Fruit fly (Drosophila melanogaster): ENCODE results near the gene CG43645.

CG43645 gene

DNA sequence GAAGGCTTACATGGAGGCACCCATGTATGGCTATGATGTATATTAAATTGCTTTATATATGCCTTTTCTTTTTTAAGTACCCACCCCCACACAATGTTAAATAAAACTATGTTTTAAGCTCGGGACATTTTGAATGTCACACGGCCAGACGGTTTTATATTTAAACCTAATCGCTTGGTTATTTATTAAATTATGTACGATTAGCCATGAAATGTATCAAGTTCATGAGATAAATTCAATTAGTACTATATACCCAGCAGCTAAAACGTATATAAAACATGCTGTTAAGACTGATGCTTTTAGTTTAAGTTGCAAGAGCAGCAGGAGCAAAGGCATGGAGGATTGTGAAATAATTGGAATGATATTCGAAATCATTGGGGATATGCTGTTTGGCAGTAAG lies at the start of gene CG43645, which contains the start of gene CG43221:
CG43645 (plus strand) TSS at position 301 of the 400 bp plus-strand sequence.
CG43221 (plus strand) TSS at position 301 of the 400 bp plus-strand sequence.
- no peak for TF ChIP-seq tai (GFP tag; optimal IDR thresholded peaks at IDR 0.05)
- TF ChIP-seq jim (GFP tag; optimal IDR thresholded peaks at IDR 0.05): no peak
- TF ChIP-seq dmrt93B (GFP tag; optimal IDR thresholded peaks at IDR 0.05): no peak
- no peak for TF ChIP-seq CG9705 (GFP tag; optimal IDR thresholded peaks at IDR 0.05)
- no peak for TF ChIP-seq HLH106 (tag; optimal IDR thresholded peaks at IDR 0.05)
- no peak for TF ChIP-seq Hr78 (GFP tag; optimal IDR thresholded peaks at IDR 0.05)
- no peak for TF ChIP-seq dl (GFP tag; optimal IDR thresholded peaks at IDR 0.05; ENCODE audit: insufficient read depth in 1 of 2, partially characterized antibody in 2 of 2)
- TF ChIP-seq pan (optimal IDR thresholded peaks at IDR 0.05): no peak
- no peak for TF ChIP-seq fru (GFP tag; optimal IDR thresholded peaks at IDR 0.05)
- no peak for TF ChIP-seq psq (GFP tag; optimal IDR thresholded peaks at IDR 0.05)
- TF ChIP-seq dsf (GFP tag; optimal IDR thresholded peaks at IDR 0.05; ENCODE audit: borderline replicate concordance): no peak
- no peak for TF ChIP-seq CrebA (GFP tag; optimal IDR thresholded peaks at IDR 0.05; ENCODE audit: borderline replicate concordance)
- TF ChIP-seq sage (GFP tag; optimal IDR thresholded peaks at IDR 0.05): no peak
- no peak for TF ChIP-seq usp (GFP tag; optimal IDR thresholded peaks at IDR 0.05)
- no peak for TF ChIP-seq foxo (GFP tag; optimal IDR thresholded peaks at IDR 0.05)
- TF ChIP-seq h (GFP tag; optimal IDR thresholded peaks at IDR 0.05): no peak
- TF ChIP-seq Dfd (GFP tag; optimal IDR thresholded peaks at IDR 0.05): no peak

DNA sequence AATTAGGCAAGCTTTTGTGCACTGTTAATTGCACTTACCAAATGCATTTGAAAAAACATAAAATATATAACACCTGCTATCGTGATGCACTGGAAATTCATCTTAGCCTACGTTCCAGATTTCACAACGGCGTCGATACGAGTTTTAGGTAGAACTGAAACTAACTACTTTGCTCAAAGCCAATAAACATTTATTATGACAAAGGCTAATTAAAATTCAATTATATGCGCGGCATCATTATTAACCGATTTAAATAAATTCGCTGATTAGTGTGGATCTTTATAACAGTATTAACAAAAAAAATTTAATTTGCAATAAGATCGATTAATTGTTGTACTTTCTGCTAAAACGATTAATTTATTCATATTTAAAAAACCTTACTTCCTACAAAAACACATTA lies 49.1 kb upstream of the CG43645 start, which contains the start of gene CG33928:
CG33928 (minus strand) TSS at position 101 of the 400 bp plus-strand sequence.
- no peak for TF ChIP-seq CG32264 (GFP tag; optimal IDR thresholded peaks at IDR 0.05)
- TF ChIP-seq Dif (GFP tag; optimal IDR thresholded peaks at IDR 0.05; ENCODE audit: partially characterized antibody): no peak
- no peak for TF ChIP-seq Dfd (GFP tag; optimal IDR thresholded peaks at IDR 0.05)

DNA sequence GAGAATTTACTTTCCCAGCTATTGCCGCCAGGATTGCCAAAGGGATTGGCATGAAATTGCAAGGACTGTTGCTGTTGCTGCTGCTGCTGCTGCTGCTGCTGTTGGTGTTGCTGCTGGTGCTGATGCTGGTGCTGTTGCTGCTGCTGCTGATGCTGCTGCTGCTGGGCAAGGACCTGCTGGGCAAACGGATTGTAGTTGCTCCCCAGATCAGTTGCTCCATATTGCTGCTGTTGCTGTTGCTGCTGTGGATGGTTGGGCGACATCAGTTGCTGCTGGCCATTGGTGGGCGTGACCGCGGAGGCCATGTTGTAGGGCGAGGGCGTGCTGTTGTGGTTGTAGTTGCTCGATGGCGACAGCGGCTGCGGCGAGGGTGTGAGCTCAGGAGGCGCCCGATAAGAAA lies 48.0 kb upstream of the CG43645 start:
- TF ChIP-seq sv (GFP tag; optimal IDR thresholded peaks at IDR 0.05) (no peak), dmrt93B (GFP tag; optimal IDR thresholded peaks at IDR 0.05) (no peak), Dfd (GFP tag; optimal IDR thresholded peaks at IDR 0.05) (peak; percentile 95), Hnf4 (GFP tag; optimal IDR thresholded peaks at IDR 0.05) (no peak), brk (GFP tag; optimal IDR thresholded peaks at IDR 0.05) (no peak), lola (GFP tag; optimal IDR thresholded peaks at IDR 0.05) (no peak), Hr83 (GFP tag; optimal IDR thresholded peaks at IDR 0.05; ENCODE audit: poor library complexity, severe bottlenecking) (no peak), Rel (GFP tag; optimal IDR thresholded peaks at IDR 0.05) (no peak), Rel (tag; optimal IDR thresholded peaks at IDR 0.05) (no peak)

DNA sequence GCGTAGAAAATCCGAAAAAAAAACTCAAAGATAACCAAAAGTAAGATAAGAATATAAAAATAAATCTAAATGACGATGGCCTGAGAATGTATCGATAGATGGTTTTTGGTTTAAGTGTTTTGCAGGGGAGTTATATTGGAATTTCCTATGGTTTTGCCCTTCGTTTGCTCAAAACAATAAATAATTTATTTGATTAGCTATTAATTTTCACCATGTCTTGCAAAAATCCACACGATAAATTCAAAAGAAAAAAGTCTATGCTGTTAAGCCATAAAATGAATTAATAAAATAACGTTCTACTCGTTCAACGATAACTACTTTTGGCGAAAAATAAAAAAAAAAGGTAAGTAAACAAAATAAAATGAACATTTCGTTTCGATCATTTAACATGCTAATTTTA lies 38.5 kb upstream of the CG43645 start:
- TF ChIP-seq psq (GFP tag; optimal IDR thresholded peaks at IDR 0.05) (no peak), lola (GFP tag; optimal IDR thresholded peaks at IDR 0.05) (no peak), usp (GFP tag; optimal IDR thresholded peaks at IDR 0.05) (no peak), Dif (GFP tag; optimal IDR thresholded peaks at IDR 0.05; ENCODE audit: partially characterized antibody) (no peak), sage (GFP tag; optimal IDR thresholded peaks at IDR 0.05) (no peak)

DNA sequence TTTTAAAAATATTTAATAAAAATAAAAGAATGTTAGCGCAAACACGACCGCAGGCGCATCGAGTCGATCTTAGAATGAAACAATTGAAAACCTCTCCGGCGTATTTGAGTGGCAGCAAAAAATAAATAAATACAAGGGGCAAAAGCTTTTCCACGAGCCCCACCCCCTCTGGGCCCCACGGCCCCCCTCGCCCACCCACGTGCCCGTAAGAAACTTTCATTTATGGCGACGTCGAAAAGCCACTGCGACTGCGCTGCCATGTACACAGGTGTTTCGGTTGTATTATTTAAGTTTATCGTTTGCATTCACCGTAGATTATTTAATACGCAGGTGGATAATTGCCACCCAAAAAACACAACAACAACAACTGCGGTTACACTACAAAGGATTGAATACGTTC lies 37.1 kb upstream of the CG43645 start:
- TF ChIP-seq rgr (GFP tag; optimal IDR thresholded peaks at IDR 0.05) (peak; percentile 11), foxo (GFP tag; optimal IDR thresholded peaks at IDR 0.05) (no peak), lola (GFP tag; optimal IDR thresholded peaks at IDR 0.05) (no peak), Hr83 (GFP tag; optimal IDR thresholded peaks at IDR 0.05; ENCODE audit: poor library complexity, severe bottlenecking) (peak; percentile 46), sv (GFP tag; optimal IDR thresholded peaks at IDR 0.05) (no peak), Mio (GFP tag; optimal IDR thresholded peaks at IDR 0.05) (no peak), Hr78 (GFP tag; optimal IDR thresholded peaks at IDR 0.05) (no peak), Sp1 (GFP tag; optimal IDR thresholded peaks at IDR 0.05) (no peak), Dfd (GFP tag; optimal IDR thresholded peaks at IDR 0.05) (peak; percentile 66), dl (GFP tag; optimal IDR thresholded peaks at IDR 0.05; ENCODE audit: insufficient read depth in 1 of 2, partially characterized antibody in 2 of 2) (peak in 1 of 2 experiments; percentile 36), Dif (GFP tag; optimal IDR thresholded peaks at IDR 0.05; ENCODE audit: partially characterized antibody) (peak; percentile 26), Rel (GFP tag; optimal IDR thresholded peaks at IDR 0.05) (no peak), Rel (tag; optimal IDR thresholded peaks at IDR 0.05) (peak; percentile 20), dsf (GFP tag; optimal IDR thresholded peaks at IDR 0.05; ENCODE audit: borderline replicate concordance) (no peak), fru (GFP tag; optimal IDR thresholded peaks at IDR 0.05) (no peak), Abd-B (GFP tag; optimal IDR thresholded peaks at IDR 0.05) (no peak)

All from whole organism, wandering third instar larva.